Worm (Caenorhabditis elegans): ENCODE data around the gene scl-8.

The scl-8 gene

DNA sequence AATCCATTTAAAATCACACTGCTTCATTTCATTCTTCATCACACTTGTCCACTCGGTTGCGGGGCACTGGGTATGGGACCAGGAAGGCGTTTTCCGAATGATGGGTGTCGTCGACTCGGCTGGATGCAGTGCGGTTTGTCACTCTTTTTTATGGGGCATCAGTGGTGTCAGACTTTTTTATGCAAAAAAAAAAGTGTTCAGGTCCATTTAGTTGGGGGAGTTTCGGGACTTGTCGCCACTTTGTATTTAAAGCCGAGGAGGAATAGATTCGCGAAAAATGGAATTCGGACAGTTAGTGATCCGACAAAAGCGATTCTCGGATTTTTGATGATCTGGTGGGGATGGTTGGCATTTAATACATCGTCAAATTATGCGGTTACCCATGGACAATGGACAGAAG, 26.6 kb upstream of the scl-8 start:
- no peak for TF ChIP-seq unc-62 (GFP tag; optimal IDR thresholded peaks at IDR 0.05)

DNA sequence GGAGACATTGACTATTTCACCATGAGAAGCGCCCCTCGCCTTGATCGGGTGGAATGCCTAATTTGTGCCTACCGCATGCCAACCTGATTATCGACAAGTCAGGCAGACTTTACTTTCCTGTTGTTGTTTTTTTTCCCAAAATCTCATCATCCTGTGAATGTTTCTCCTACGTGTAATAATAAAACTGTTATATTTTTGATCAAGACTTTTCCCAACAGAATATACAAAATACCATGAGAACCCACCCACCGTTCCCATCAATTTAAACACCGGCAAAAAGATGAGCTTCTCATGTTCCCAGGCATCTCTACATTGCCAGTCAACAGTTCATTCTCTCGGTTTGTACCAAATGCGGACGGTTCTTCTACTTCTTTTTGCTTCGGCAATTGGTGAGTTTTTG, 24.7 kb upstream of the scl-8 start, which contains the start of gene scl-9:
Gene scl-9 (plus strand): TSS at position 301 of the 400 bp plus-strand sequence.
- TF ChIP-seq unc-62 (GFP tag; optimal IDR thresholded peaks at IDR 0.05) = no peak

DNA sequence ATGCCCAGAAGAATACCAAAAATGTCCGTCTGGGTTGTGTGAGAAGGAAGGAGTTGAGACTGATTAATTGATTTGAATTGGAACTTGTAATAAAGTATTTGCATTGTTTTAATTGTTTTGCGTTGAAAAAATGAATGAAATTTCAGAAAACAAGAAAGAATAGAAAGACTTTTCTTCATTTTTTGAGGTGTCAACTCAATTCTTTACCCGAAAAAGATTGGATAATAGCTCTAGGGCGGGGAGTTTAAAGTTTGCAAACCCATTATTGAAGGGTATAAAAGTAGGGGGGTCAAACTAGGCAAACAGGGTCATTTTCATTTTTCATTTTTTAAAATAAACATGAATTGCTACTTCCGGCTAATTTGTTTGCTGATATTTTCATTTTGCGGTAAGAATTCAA, 23.4 kb upstream of the scl-8 start, which contains the start of gene scl-10:
Gene scl-10 (plus strand): TSS at position 301 of the 400 bp plus-strand sequence.
- no peak for TF ChIP-seq unc-62 (GFP tag; optimal IDR thresholded peaks at IDR 0.05)

DNA sequence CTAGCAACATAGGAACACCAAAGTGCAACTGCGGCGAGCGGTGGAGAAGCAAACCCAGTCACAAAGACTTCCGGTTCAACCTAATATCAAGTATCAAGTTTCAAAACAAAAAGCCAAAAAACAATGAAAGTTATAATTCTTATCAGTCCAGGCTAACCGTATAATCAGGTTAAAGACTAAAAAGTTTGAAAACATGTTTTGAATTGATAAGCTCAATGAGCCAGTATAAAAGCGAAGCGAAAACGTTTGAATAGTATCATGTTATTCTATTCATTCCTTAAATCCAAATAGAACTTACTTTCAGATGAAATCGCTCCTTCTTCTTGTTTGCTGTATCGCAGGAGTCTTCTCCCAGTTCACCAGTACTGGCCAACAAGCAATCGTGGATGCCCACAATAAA, 20.5 kb upstream of the scl-8 start, which contains the start of gene scl-11:
Gene scl-11 (plus strand): TSS at position 301 of the 400 bp plus-strand sequence.
- TF ChIP-seq unc-62 (GFP tag; optimal IDR thresholded peaks at IDR 0.05) = no peak

DNA sequence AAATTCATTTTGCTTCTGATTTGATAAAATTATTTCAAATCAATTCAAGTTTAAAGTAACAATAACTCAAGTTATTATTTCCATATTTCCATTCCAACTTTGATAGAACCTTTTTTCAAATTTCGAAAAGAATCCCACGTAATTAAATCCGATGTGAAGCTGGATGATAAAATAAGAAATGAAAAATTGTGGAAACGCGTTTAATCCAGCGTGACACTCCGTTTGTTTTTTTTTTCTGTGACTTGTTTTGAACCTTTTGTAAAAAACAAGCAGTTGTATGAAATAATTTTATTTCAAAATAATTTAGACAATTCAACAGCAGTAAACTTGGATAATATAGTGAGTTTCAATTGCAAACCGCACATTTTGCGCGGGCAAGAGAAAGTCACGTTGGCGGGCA, 19.0 kb upstream of the scl-8 start, which contains the start of gene F49E11.7:
Gene F49E11.7 (plus strand): TSS at position 301 of the 400 bp plus-strand sequence.
- no peak for TF ChIP-seq unc-62 (GFP tag; optimal IDR thresholded peaks at IDR 0.05)

DNA sequence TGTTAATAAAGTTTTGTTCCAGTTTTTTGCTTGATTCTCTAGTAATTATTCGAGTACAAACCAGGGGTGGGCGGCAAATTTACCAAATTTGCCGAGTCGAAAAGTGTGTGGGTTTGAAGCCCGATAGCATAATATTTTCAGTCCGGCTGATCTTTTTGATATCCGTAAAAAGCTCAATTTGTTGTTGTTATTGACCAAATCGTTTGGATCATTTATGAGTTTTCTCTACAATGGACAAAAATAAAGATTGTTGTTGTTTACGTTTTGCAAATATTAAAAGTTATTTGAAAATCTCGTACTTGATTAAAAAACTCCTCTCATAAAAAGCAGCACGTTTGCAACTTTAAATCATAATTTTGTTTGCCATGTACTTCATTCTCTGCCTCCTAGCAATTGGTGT, 15.5 kb upstream of the scl-8 start, which contains the start of gene scl-1:
Gene scl-1 (plus strand): TSS at position 301 of the 400 bp plus-strand sequence.
- no peak for TF ChIP-seq unc-62 (GFP tag; optimal IDR thresholded peaks at IDR 0.05)

DNA sequence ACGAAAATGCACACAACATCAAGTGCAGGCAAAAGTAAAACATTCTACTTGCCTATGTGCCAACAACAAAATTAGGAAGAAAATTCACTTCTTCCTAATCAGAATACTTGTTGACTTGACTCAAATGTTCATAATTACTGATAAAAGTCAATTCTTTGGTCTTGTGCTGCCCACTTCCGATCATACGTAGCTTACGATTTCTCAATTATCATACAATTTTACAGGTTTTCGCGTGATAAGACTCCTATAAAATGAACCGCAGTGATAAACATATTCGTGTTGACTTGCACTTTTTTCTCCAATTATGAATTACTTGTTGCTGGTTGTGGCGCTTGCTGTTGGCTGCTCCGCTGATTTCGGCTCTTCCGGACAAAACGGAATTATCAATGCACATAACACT, 14.1 kb upstream of the scl-8 start, which contains the start of gene scl-2:
Gene scl-2 (plus strand): TSS at position 293 of the 400 bp plus-strand sequence.
- no peak for TF ChIP-seq unc-62 (GFP tag; optimal IDR thresholded peaks at IDR 0.05)

DNA sequence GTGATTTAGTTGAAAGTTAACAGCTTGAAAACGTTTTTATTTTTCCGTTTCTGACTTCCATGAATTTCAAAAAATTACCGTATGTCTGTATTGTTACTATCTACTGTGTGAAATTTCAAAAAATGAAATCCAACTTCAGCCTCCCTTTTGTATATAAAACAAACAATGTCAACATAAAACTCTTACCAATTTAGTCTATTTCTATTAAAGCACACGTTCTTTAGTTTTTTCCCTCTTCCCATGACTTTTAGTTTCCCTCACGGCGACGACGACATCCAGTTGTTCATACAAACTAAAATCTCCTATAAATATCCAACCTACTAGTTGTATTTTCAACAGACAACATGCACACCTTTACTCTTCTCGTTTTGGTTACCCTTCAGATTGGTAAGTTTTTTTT, 12.3 kb upstream of the scl-8 start, which contains the start of gene scl-3:
Gene scl-3 (plus strand): TSS at position 301 of the 400 bp plus-strand sequence.
- TF ChIP-seq unc-62 (GFP tag; optimal IDR thresholded peaks at IDR 0.05) = no peak

DNA sequence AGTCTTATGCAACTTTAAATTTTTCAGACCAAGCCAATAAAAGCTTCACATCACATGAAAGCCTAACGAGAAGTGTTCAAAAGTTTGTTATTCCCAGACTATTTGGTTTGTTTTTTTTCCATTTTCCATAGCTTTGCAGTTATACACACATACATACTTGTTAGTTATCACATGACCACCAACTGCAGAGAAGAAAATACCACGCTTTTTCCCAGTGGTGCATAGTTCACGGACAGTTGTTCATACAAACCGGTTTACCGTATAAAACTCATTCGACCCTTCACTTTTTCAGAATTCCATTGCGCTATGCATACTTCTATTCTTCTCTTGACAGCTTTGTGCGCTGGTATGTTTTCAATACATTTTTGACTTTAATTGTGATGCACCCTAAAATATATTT, 7.8 kb upstream of the scl-8 start, which contains the start of gene scl-5:
Gene scl-5 (plus strand): TSS at position 301 of the 400 bp plus-strand sequence.
- TF ChIP-seq unc-62 (GFP tag; optimal IDR thresholded peaks at IDR 0.05) = no peak

ce11 chrIV:13066044-13066443, 5.5 kb upstream of the scl-8 start:
- TF ChIP-seq unc-62 (GFP tag; optimal IDR thresholded peaks at IDR 0.05) = no peak

- TF ChIP-seq unc-62 (GFP tag; optimal IDR thresholded peaks at IDR 0.05) = no peak
Measured at ce11 chrIV:13067200-13067599, 4.3 kb upstream of the scl-8 start, which contains the start of gene col-131. TSS of gene col-131 (minus strand) at chrIV:13067300.

DNA sequence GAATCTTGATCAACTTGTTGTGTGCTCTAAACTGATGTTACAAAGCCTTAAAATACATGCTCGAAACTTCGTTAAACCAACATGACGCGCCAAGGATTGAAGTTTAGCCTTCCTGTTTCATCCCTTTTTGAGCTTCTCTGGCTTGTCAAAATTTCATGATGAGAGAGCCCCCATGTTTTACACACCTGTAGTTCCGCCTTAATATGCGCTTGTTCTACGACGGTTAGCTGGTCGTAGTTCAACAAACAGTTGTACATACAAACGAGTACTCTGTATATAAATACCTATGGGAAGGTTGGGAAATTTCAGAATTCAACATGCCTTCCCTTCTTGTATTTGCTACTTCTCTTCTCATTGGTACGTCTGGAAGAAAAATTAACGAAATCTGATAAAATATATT, 3.1 kb upstream of the scl-8 start, which contains the start of gene scl-6:
Gene scl-6 (plus strand): TSS at position 301 of the 400 bp plus-strand sequence.
- no peak for TF ChIP-seq unc-62 (GFP tag; optimal IDR thresholded peaks at IDR 0.05)

DNA sequence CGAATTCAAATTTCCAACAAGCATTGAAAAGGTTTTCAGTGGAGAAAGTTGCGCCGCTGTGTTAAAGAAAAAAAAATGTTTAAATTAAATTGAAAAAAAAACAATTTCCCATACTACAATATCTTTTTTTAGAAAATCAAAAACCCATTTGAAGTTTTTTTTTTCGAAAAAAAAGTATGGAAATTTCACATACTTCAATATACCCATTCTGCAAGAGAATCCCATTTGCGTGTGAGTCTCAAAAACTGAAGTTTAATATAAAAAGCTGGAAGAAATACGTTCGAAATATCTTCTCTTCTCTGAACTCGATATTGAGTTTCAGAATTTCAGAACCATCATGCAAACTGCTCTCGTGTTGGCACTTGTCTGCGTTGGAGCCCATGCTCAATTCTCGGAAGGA, 1.4 kb upstream of the scl-8 start, which contains the start of gene scl-7:
Gene scl-7 (plus strand): TSS at position 301 of the 400 bp plus-strand sequence.
- no peak for TF ChIP-seq unc-62 (GFP tag; optimal IDR thresholded peaks at IDR 0.05)

DNA sequence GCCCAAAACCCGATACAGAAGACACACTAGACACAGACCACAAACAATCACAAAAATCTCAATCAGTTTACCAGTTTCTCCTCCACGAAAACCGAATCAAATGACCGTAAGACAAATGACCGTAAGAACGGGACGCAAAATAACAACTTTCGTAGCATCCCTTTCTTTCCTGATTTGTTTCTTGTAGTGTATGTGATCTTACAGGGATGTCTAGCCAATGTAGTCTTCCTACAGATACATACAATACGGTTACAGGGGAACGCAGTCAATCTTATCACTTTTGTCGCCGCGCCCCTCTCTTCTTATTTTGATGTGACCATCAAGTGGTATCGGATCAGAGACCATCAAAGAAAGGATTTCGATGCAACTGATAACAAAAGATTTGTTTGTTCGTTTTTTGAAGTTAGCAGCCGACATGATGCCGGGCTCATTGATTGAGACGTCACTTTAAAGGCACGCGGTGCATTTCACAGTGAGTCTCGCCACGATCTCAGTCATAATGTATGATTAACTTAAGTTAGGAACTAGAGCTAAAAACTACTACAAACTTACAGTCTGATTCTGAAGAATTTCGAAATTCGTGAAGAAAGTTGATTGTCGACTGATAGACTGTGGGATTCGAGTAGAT, 4.2 kb downstream of the scl-8 start:
- TF ChIP-seq unc-62 (GFP tag; optimal IDR thresholded peaks at IDR 0.05) = no peak

- no peak for TF ChIP-seq unc-62 (GFP tag; optimal IDR thresholded peaks at IDR 0.05)
Measured at ce11 chrIV:13076620-13077019, 5.1 kb downstream of the scl-8 start, which contains the start of gene C39E9.7. TSS of gene C39E9.7 (minus strand) at chrIV:13076720.

DNA sequence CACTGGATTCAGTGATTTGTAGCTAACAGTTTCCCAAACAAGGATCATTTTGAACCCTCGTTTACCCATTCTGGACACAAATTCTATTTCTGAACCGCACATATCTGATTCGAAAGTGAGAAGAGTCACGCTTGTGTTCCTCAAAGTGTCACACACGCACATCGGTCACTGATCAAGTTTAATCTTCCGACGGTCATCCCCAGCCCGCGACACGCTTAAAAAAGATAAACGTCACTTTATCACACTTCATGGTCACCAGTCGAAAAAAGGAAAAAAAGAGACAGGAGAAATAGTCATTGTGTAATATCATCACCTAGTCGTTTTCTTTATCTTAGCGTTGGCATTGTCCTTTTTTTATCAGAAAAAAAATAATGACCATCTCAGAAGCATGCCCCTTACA, 6.1 kb downstream of the scl-8 start:
- no peak for TF ChIP-seq unc-62 (GFP tag; optimal IDR thresholded peaks at IDR 0.05)

ce11 chrIV:13078342-13078741, 6.8 kb downstream of the scl-8 start:
- no peak for TF ChIP-seq unc-62 (GFP tag; optimal IDR thresholded peaks at IDR 0.05)

Measured in whole organism, dauer.